Fruit fly (Drosophila melanogaster) whole organism, embryonic: Measurements from ENCODE around the gene dati.

Experiments
- Antp ChIP-seq: fragments of 200-800 bp; sonication (Bioruptor generic); optimal IDR thresholded peaks from 3 replicates; lab custom pipeline; 2016; ENCODE audit warnings: missing biosample characterization, missing genetic modification characterization
- Asciz ChIP-seq: fragments of 200-800 bp; sonication (Bioruptor generic); optimal IDR thresholded peaks from 2 replicates; lab custom pipeline; 2017; ENCODE audit warnings: missing biosample characterization, mild to moderate bottlenecking, missing genetic modification characterization, missing genetic modification reagents
- Bdp1 ChIP-seq: fragments of 200-800 bp; sonication (Bioruptor generic); optimal IDR thresholded peaks from 3 replicates; lab custom pipeline; 2016; ENCODE audit warnings: missing biosample characterization, missing genetic modification characterization
- CG11093 ChIP-seq: fragments of 200-800 bp; sonication (Bioruptor generic); IDR thresholded peaks from 3 replicates; pipeline ENCODE4 v1.3.6; 2022; ENCODE audit warnings: missing biosample characterization, missing genetic modification characterization
- CG12391 ChIP-seq: fragments of 200-800 bp; sonication (Bioruptor generic); optimal IDR thresholded peaks from 3 replicates; lab custom pipeline; 2018; ENCODE audit warnings: missing biosample characterization, mild to moderate bottlenecking, missing genetic modification characterization, moderate library complexity
- CG13894 ChIP-seq: fragments of 200-800 bp; sonication (Bioruptor generic); optimal IDR thresholded peaks from 3 replicates; lab custom pipeline; 2018; ENCODE audit warnings: missing biosample characterization, mild to moderate bottlenecking, missing genetic modification characterization, moderate library complexity
- CG14014 ChIP-seq: fragments of 200-800 bp; sonication (Bioruptor generic); IDR thresholded peaks from 2 replicates; pipeline ENCODE4 v1.3.6; 2022; ENCODE audit warnings: missing biosample characterization, missing genetic modification characterization
- CG14050 ChIP-seq: fragments of 200-800 bp; sonication (Bioruptor generic); IDR thresholded peaks from 3 replicates; pipeline ENCODE4 v1.3.6; 2022; ENCODE audit warnings: missing biosample characterization, missing genetic modification characterization
- CG18262 ChIP-seq: fragments of 200-800 bp; optimal IDR thresholded peaks from 3 replicates; lab custom pipeline; 2019; ENCODE audit warnings: missing biosample characterization, mild to moderate bottlenecking, missing genetic modification characterization, moderate library complexity
- CG18764 ChIP-seq: fragments of 200-800 bp; sonication (Bioruptor generic); optimal IDR thresholded peaks from 3 replicates; lab custom pipeline; 2016; ENCODE audit warnings: missing biosample characterization, missing genetic modification characterization
- CG30020 ChIP-seq: fragments of 200-800 bp; optimal IDR thresholded peaks from 2 replicates; lab custom pipeline; 2019; ENCODE audit warnings: missing biosample characterization, mild to moderate bottlenecking, missing genetic modification characterization, moderate library complexity
- CG4820 ChIP-seq: fragments of 200-800 bp; sonication (Bioruptor generic); optimal IDR thresholded peaks from 3 replicates; lab custom pipeline; 2016; ENCODE audit warnings: missing biosample characterization, missing genetic modification characterization
- CG6765 ChIP-seq: fragments of 200-800 bp; sonication (Bioruptor generic); optimal IDR thresholded peaks from 3 replicates; lab custom pipeline; 2017; ENCODE audit warnings: missing biosample characterization, mild to moderate bottlenecking, missing genetic modification characterization
- CG7372 ChIP-seq: fragments of 200-800 bp; sonication (Bioruptor generic); IDR thresholded peaks from 2 replicates; pipeline ENCODE4 v1.3.6; 2022; ENCODE audit warnings: missing biosample characterization, missing genetic modification characterization
- CHES-1-like ChIP-seq: fragments of 200-800 bp; sonication (Bioruptor generic); optimal IDR thresholded peaks from 2 replicates; lab custom pipeline; 2016; ENCODE audit warnings: missing biosample characterization, missing genetic modification characterization
- Dad ChIP-seq: fragments of 200-800 bp; sonication (Bioruptor generic); optimal IDR thresholded peaks from 3 replicates; lab custom pipeline; 2016; ENCODE audit warnings: missing biosample characterization, missing genetic modification characterization
- Dip3 ChIP-seq: fragments of 200-800 bp; sonication (Bioruptor generic); optimal IDR thresholded peaks from 3 replicates; lab custom pipeline; 2016; ENCODE audit warnings: missing biosample characterization, missing genetic modification characterization
- Elba2 ChIP-seq: fragments of 200-800 bp; sonication (Bioruptor generic); optimal IDR thresholded peaks from 3 replicates; lab custom pipeline; 2016; ENCODE audit warnings: missing biosample characterization, missing genetic modification characterization
- HmgZ ChIP-seq: fragments of 200-800 bp; sonication (Bioruptor generic); optimal IDR thresholded peaks from 2 replicates; lab custom pipeline; 2018; ENCODE audit warnings: missing biosample characterization, mild to moderate bottlenecking, missing genetic modification characterization
- Hr3 ChIP-seq: fragments of 200-800 bp; sonication (Bioruptor generic); optimal IDR thresholded peaks from 3 replicates; lab custom pipeline; 2016; ENCODE audit warnings: missing biosample characterization, missing genetic modification characterization
- Hsf ChIP-seq: fragments of 200-800 bp; sonication (Bioruptor generic); optimal IDR thresholded peaks from 3 replicates; lab custom pipeline; 2016; ENCODE audit warnings: missing biosample characterization, missing genetic modification characterization
- MBD-R2 ChIP-seq: fragments of 200-800 bp; sonication (Bioruptor generic); IDR thresholded peaks from 2 replicates; pipeline ENCODE4 v1.3.6; 2022; ENCODE audit warnings: missing biosample characterization, missing genetic modification characterization
- Max ChIP-seq: fragments of 200-800 bp; sonication (Bioruptor generic); optimal IDR thresholded peaks from 2 replicates; lab custom pipeline; 2016; ENCODE audit warnings: missing biosample characterization, mild to moderate bottlenecking, missing genetic modification characterization
- Pdp1 ChIP-seq, 2 experiments: fragments of 200-800 bp; sonication (Bioruptor generic); optimal IDR thresholded peaks; 3 replicates each; lab custom pipeline; 2016; ENCODE audit warnings: missing biosample characterization in 2 of 2, missing genetic modification characterization in 2 of 2, mild to moderate bottlenecking in 1 of 2, moderate library complexity in 1 of 2
- Vsx1 ChIP-seq: fragments of 200-800 bp; sonication (Bioruptor generic); optimal IDR thresholded peaks from 2 replicates; lab custom pipeline; 2017; ENCODE audit warnings: missing biosample characterization, mild to moderate bottlenecking, missing genetic modification characterization, missing genetic modification reagents
- Xrp1 ChIP-seq: fragments of 200-800 bp; sonication (Bioruptor generic); IDR thresholded peaks from 2 replicates; pipeline ENCODE4 v1.3.6; 2022; ENCODE audit warnings: missing biosample characterization, missing genetic modification characterization
- az2 ChIP-seq: fragments of 200-800 bp; sonication (Bioruptor generic); optimal IDR thresholded peaks from 3 replicates; lab custom pipeline; 2016; ENCODE audit warnings: missing biosample characterization, missing genetic modification characterization
- bab2 ChIP-seq: fragments of 200-800 bp; sonication (Bioruptor generic); optimal IDR thresholded peaks from 2 replicates; lab custom pipeline; 2016; ENCODE audit warnings: missing biosample characterization, missing genetic modification characterization
- eve ChIP-seq, 2 experiments: fragments of >200 bp; optimal IDR thresholded peaks; 2 replicates each; lab custom pipeline; 2017; ENCODE audit warnings: missing biosample characterization in 2 of 2, missing genetic modification characterization in 2 of 2
- hkb ChIP-seq, 2 experiments: fragments of 200-800 bp in 1 of 2; fragments of >200 bp in 1 of 2; sonication (Bioruptor generic) in 1 of 2; IDR thresholded peaks in 1 of 2; optimal IDR thresholded peaks in 1 of 2; 2 replicates each; pipeline versions ENCODE4 v1.3.6 to Lab custom; 2017 to 2022; ENCODE audit warnings: missing biosample characterization in 1 of 2, missing genetic modification characterization in 1 of 2
- kah ChIP-seq: fragments of 200-800 bp; sonication (Bioruptor generic); optimal IDR thresholded peaks from 2 replicates; lab custom pipeline; 2018; ENCODE audit warnings: missing biosample characterization, mild to moderate bottlenecking, missing genetic modification characterization
- lola ChIP-seq, 3 experiments: fragments of >200 bp in 2 of 3; fragments of 200-800 bp in 1 of 3; sonication (Bioruptor generic) in 1 of 3; optimal IDR thresholded peaks; 2 replicates each; lab custom pipeline; 2017 to 2019; ENCODE audit warnings: missing biosample characterization in 3 of 3, missing genetic modification characterization in 3 of 3, mild to moderate bottlenecking in 1 of 3, moderate library complexity in 1 of 3
- lov ChIP-seq, 2 experiments: fragments of 200-800 bp in 1 of 2; fragments of >200 bp in 1 of 2; sonication (Bioruptor generic) in 1 of 2; IDR thresholded peaks in 1 of 2; optimal IDR thresholded peaks in 1 of 2; 2 replicates in 1 of 2; 3 replicates in 1 of 2; pipeline versions ENCODE4 v1.3.6 to Lab custom; 2017 to 2022; ENCODE audit warnings: missing biosample characterization in 1 of 2, missing genetic modification characterization in 1 of 2
- peb ChIP-seq: fragments of 200-800 bp; sonication (Bioruptor generic); IDR thresholded peaks from 2 replicates; pipeline ENCODE4 v1.3.6; 2022; ENCODE audit warnings: missing biosample characterization, missing genetic modification characterization
- pfk ChIP-seq: fragments of 200-800 bp; sonication (Bioruptor generic); optimal IDR thresholded peaks from 2 replicates; lab custom pipeline; 2018; ENCODE audit warnings: missing biosample characterization, mild to moderate bottlenecking, missing genetic modification characterization, moderate library complexity
- prd ChIP-seq, 3 experiments: fragments of >200 bp in 2 of 3; fragments of 200-800 bp in 1 of 3; sonication (Bioruptor generic) in 1 of 3; optimal IDR thresholded peaks in 2 of 3; IDR thresholded peaks in 1 of 3; 2 replicates in 2 of 3; 3 replicates in 1 of 3; pipeline versions ENCODE4 v1.3.6 to Lab custom; 2017 to 2022; ENCODE audit warnings: missing biosample characterization in 1 of 3, missing genetic modification characterization in 1 of 3
- ranshi ChIP-seq: fragments of 200-800 bp; sonication (Bioruptor generic); IDR thresholded peaks from 2 replicates; pipeline ENCODE4 v1.3.6; 2022; ENCODE audit warnings: missing biosample characterization, missing genetic modification characterization
- row ChIP-seq: fragments of 200-800 bp; sonication (Bioruptor generic); IDR thresholded peaks from 3 replicates; pipeline ENCODE4 v1.3.6; 2022; ENCODE audit warnings: missing biosample characterization, missing genetic modification characterization
- sc ChIP-seq, 3 experiments: fragments of >200 bp in 2 of 3; fragments of 200-800 bp in 1 of 3; sonication (Bioruptor generic) in 1 of 3; optimal IDR thresholded peaks; 2 replicates in 2 of 3; 3 replicates in 1 of 3; lab custom pipeline; 2017; ENCODE audit warnings: mild to moderate bottlenecking in 1 of 3, missing biosample characterization in 1 of 3, missing genetic modification characterization in 1 of 3, missing genetic modification reagents in 1 of 3
- sens ChIP-seq: fragments of 200-800 bp; sonication (Bioruptor generic); peaks from one replicate; lab custom pipeline; 2016; ENCODE audit warnings: missing biosample characterization, missing genetic modification characterization
- sim ChIP-seq: fragments of 200-800 bp; sonication (Bioruptor generic); IDR thresholded peaks from 2 replicates; pipeline ENCODE4 v1.3.6; 2022; ENCODE audit warnings: missing biosample characterization, missing genetic modification characterization
- slbo ChIP-seq: fragments of 200-800 bp; sonication (Bioruptor generic); IDR thresholded peaks from 2 replicates; pipeline ENCODE4 v1.3.6; 2022; ENCODE audit warnings: missing biosample characterization, missing genetic modification characterization
- sqz ChIP-seq: fragments of 200-800 bp; sonication (Bioruptor generic); optimal IDR thresholded peaks from 3 replicates; lab custom pipeline; 2018; ENCODE audit warnings: missing biosample characterization, mild to moderate bottlenecking, missing genetic modification characterization
- sr ChIP-seq: fragments of 200-800 bp; sonication (Bioruptor generic); IDR thresholded peaks from 3 replicates; pipeline ENCODE4 v1.3.6; 2022; ENCODE audit warnings: missing biosample characterization, missing genetic modification characterization
- tgo ChIP-seq: fragments of 200-800 bp; sonication (Bioruptor generic); IDR thresholded peaks from 3 replicates; pipeline ENCODE4 v1.3.6; 2022; ENCODE audit warnings: missing biosample characterization, missing genetic modification characterization
- tll ChIP-seq, 2 experiments: fragments of 200-800 bp in 1 of 2; fragments of >200 bp in 1 of 2; sonication (Bioruptor generic) in 1 of 2; optimal IDR thresholded peaks; 2 replicates each; lab custom pipeline; 2017 to 2019; ENCODE audit warnings: missing biosample characterization in 2 of 2, missing genetic modification characterization in 2 of 2, mild to moderate bottlenecking in 1 of 2, moderate library complexity in 1 of 2
- trem ChIP-seq: fragments of 200-800 bp; optimal IDR thresholded peaks from 3 replicates; lab custom pipeline; 2019; ENCODE audit warnings: missing biosample characterization, mild to moderate bottlenecking, missing genetic modification characterization, moderate library complexity

dati gene

dm6 chr4:443592-444257, 48.3 kb upstream of the dati start, which contains the start of gene lgs (continued):
- peak; percentile 73 for TF ChIP-seq sqz (GFP tag; lab: Kevin White, UChicago)
- no peak for TF ChIP-seq CHES-1-like (GFP tag; lab: Kevin White, UChicago)
- TF ChIP-seq bab2 (GFP tag; lab: Kevin White, UChicago): peak; percentile 25
- TF ChIP-seq sc (optimal IDR thresholded peaks at IDR 0.05; lab: Kevin White, UChicago): no peak
- peak; percentile 8 for TF ChIP-seq sc (GFP tag; optimal IDR thresholded peaks at IDR 0.05; lab: Kevin White, UChicago)
- 0 out of 3 replicates have a peak, but pooled peaks have one; percentile 42 for TF ChIP-seq CG14050 (GFP tag; lab: Robert Waterston, UW)
- peak; percentile 10 for TF ChIP-seq CG13894 (tag; lab: Kevin White, UChicago)
- no peak for TF ChIP-seq lov (optimal IDR thresholded peaks at IDR 0.05; lab: Kevin White, UChicago)
- TF ChIP-seq lov (GFP tag; IDR thresholded peaks at IDR 0.05; lab: Robert Waterston, UW): no peak
- TF ChIP-seq prd (optimal IDR thresholded peaks at IDR 0.05; lab: Kevin White, UChicago): no peak
- peak; percentile 54; the same call in 1 of the 3 replicates for TF ChIP-seq prd (GFP tag; IDR thresholded peaks at IDR 0.05; lab: Robert Waterston, UW)
- TF ChIP-seq HmgZ: peak; percentile 11
- peak in 1 of 2 experiments; percentile 76 for TF ChIP-seq eve (GFP tag; optimal IDR thresholded peaks at IDR 0.05; lab: Kevin White, UChicago)
- TF ChIP-seq MBD-R2: peak; percentile 44; the same call in 1 of the 2 replicates
- no peak for TF ChIP-seq Dad (GFP tag; lab: Kevin White, UChicago)
- peak; percentile 59 for TF ChIP-seq Elba2 (GFP tag; lab: Kevin White, UChicago)
- TF ChIP-seq sim (GFP tag; lab: Robert Waterston, UW): no peak
- peak; percentile 21 for TF ChIP-seq trem
- TF ChIP-seq Pdp1 (GFP tag; optimal IDR thresholded peaks at IDR 0.05; lab: Kevin White, UChicago): peak in 1 of 2 experiments; percentile 41
- TF ChIP-seq sens (GFP tag; lab: Kevin White, UChicago): peak; percentile 68
- peak; percentile 5 for TF ChIP-seq Hsf (GFP tag; lab: Kevin White, UChicago)
- no peak for TF ChIP-seq peb (GFP tag; lab: Robert Waterston, UW)
- TF ChIP-seq az2: peak; percentile 5
- TF ChIP-seq hkb (optimal IDR thresholded peaks at IDR 0.05; lab: Kevin White, UChicago): no peak
- TF ChIP-seq hkb (GFP tag; IDR thresholded peaks at IDR 0.05; lab: Robert Waterston, UW): no peak
- no peak for TF ChIP-seq CG4820 (GFP tag; lab: Kevin White, UChicago)
- no peak for TF ChIP-seq CG18764 (GFP tag; lab: Kevin White, UChicago)
- 0 out of 2 replicates have a peak, but pooled peaks have one; percentile 10 for TF ChIP-seq CG7372 (GFP tag; lab: Robert Waterston, UW)
- TF ChIP-seq tgo (GFP tag; lab: Robert Waterston, UW): no peak; the same call in 2 of the 3 replicates
- peak; percentile 42 for TF ChIP-seq CG12391 (tag; lab: Kevin White, UChicago)
- no peak for TF ChIP-seq Bdp1 (GFP tag; lab: Kevin White, UChicago)
- no peak for TF ChIP-seq sr (GFP tag; lab: Robert Waterston, UW)
- TF ChIP-seq Hr3: peak; percentile 33
- TF ChIP-seq CG18262 (tag; lab: Kevin White, UChicago): peak; percentile 27
- no peak for TF ChIP-seq Max (GFP tag; lab: Kevin White, UChicago)
- no peak for TF ChIP-seq tll (GFP tag; optimal IDR thresholded peaks at IDR 0.05; lab: Kevin White, UChicago)
- TF ChIP-seq slbo (GFP tag; lab: Robert Waterston, UW): no peak; the same call in 1 of the 2 replicates
- peak in 1 of 3 experiments; percentile 21 for TF ChIP-seq lola (GFP tag; optimal IDR thresholded peaks at IDR 0.05; lab: Kevin White, UChicago)
- TF ChIP-seq row: peak; percentile 80
- TF ChIP-seq Antp (GFP tag; lab: Kevin White, UChicago): no peak
- no peak for TF ChIP-seq Vsx1 (GFP tag; lab: Kevin White, UChicago)
- TF ChIP-seq CG6765 (GFP tag; lab: Kevin White, UChicago): no peak
- TF ChIP-seq Xrp1 (GFP tag; lab: Robert Waterston, UW): peak; percentile 49; the same call in 1 of the 2 replicates
- TF ChIP-seq ranshi: no peak
- TF ChIP-seq CG30020 (tag; lab: Kevin White, UChicago): peak; percentile 97
- TF ChIP-seq CG11093 (GFP tag; lab: Robert Waterston, UW): no peak
- no peak for TF ChIP-seq Asciz (GFP tag; lab: Kevin White, UChicago)
- peak; percentile 1 for TF ChIP-seq Dip3 (GFP tag; lab: Kevin White, UChicago)
- no peak for TF ChIP-seq kah
- TF ChIP-seq CG14014 (GFP tag; lab: Robert Waterston, UW): 0 out of 2 replicates have a peak, but pooled peaks have one; percentile 23
- peak; percentile 79 for TF ChIP-seq pfk (GFP tag; lab: Kevin White, UChicago)
